Fruit fly (Drosophila melanogaster) whole organism, wandering third instar larva: ENCODE data around the gene CG15544.

ENCODE experiments used
- fru ChIP-seq: fragments of 200-800 bp; sonication (Bioruptor generic); optimal IDR thresholded peaks from 3 replicates; lab custom pipeline; 2016; ENCODE audit warnings: missing biosample characterization, mild to moderate bottlenecking, missing genetic modification characterization
- psq ChIP-seq: fragments of 200-800 bp; sonication (Bioruptor generic); optimal IDR thresholded peaks from 3 replicates; lab custom pipeline; 2017; ENCODE audit warnings: missing biosample characterization, mild to moderate bottlenecking, missing genetic modification characterization, moderate library complexity

DNA sequence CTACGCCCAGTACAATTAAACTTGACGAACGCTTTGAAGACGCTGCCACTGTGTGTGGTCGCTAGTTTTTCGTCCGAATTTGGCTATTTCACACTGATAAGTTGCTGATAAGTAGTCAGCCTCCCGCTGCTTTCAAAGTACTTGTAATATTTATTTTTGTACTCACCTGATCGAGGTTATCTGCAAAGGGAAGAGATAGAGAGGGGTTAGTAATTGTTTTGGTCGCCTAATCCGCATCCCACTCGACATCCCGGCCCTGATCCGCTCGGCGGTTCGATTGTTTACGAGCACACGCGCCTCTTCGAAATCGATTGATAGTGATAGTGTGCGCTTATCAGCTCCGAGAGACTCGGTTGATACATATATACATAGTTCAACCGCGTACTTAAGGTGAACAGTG is 47.2 kb upstream of the CG15544 start:
- no peak for TF ChIP-seq fru (GFP tag; lab: Kevin White, UChicago)
- TF ChIP-seq psq (GFP tag; lab: Kevin White, UChicago): no peak
